Worm (Caenorhabditis elegans) whole organism, L3 larva: Measurements from ENCODE around the gene arc-1.

ENCODE experiments used
- daf-12 ChIP-seq: fragments of 150-350 bp; optimal IDR thresholded peaks from 2 replicates; lab custom pipeline; 2014; ENCODE audit warnings: missing biosample characterization, missing genetic modification reagents, missing genetic modification characterization
- egl-27 ChIP-seq: sonication (generic microtip); optimal IDR thresholded peaks from 4 replicates; lab custom pipeline; 2017; ENCODE audit warnings: missing biosample characterization, missing genetic modification reagents, missing genetic modification characterization
- fkh-10 ChIP-seq: sonication (generic microtip); optimal IDR thresholded peaks from 2 replicates; lab custom pipeline; 2017; ENCODE audit warnings: missing biosample characterization, missing genetic modification reagents, missing genetic modification characterization
- lin-15B ChIP-seq: fragments of 150-350 bp; optimal IDR thresholded peaks from 2 replicates; lab custom pipeline; 2014; ENCODE audit warnings: missing biosample characterization, missing genetic modification characterization
- mdl-1 ChIP-seq: fragments of 150-350 bp; optimal IDR thresholded peaks from 2 replicates; lab custom pipeline; 2014; ENCODE audit warnings: missing biosample characterization, missing genetic modification characterization
- nhr-23 ChIP-seq: fragments of 150-350 bp; optimal IDR thresholded peaks from 2 replicates; lab custom pipeline; 2014; ENCODE audit warnings: missing biosample characterization, missing genetic modification reagents, missing genetic modification characterization
- nhr-77 ChIP-seq: fragments of 150-350 bp; optimal IDR thresholded peaks from 2 replicates; lab custom pipeline; 2014; ENCODE audit warnings: missing biosample characterization, missing genetic modification characterization
- sea-2 ChIP-seq: fragments of 150-350 bp; sonication (generic microtip); optimal IDR thresholded peaks from 4 replicates; lab custom pipeline; 2014; ENCODE audit warnings: missing biosample characterization, missing genetic modification reagents, missing genetic modification characterization
- unc-39 ChIP-seq: sonication (generic microtip); optimal IDR thresholded peaks from 4 replicates; lab custom pipeline; 2017; ENCODE audit warnings: missing biosample characterization, missing genetic modification characterization

DNA sequence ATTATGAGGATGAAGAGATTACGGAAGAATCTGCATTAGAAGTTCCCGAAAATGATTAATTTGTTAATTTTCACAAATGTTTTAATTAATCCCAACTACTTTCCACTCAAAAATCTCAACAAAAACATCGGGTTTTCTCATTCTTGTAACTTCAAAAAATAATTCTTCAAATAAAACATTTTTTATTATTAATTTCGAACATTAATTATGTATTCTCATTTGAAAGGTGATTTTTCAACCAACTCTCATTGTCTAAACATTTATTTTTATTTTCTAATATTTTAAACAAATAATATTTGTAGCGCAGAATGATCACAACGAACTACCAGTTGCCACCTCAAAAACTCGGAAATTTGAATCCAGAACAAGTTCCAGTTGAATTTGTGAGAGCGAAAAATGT, 3.5 kb upstream of the arc-1 start, which contains the start of gene ZK1320.7:
- no peak for TF ChIP-seq unc-39 (tag; lab: Kevin White, UChicago)
- TF ChIP-seq nhr-77 (tag; lab: Kevin White, UChicago), result no peak
- TF ChIP-seq mdl-1 (tag; lab: Kevin White, UChicago), result no peak
- TF ChIP-seq lin-15B (tag; lab: Kevin White, UChicago), result no peak
- TF ChIP-seq nhr-23 (tag; lab: Kevin White, UChicago), result no peak
- no peak for TF ChIP-seq fkh-10 (GFP tag; lab: Kevin White, UChicago)
- no peak for TF ChIP-seq egl-27 (tag; lab: Kevin White, UChicago)
- TF ChIP-seq sea-2 (GFP tag; lab: Kevin White, UChicago), result no peak
- TF ChIP-seq daf-12 (tag; lab: Kevin White, UChicago), result no peak
